Worm (Caenorhabditis elegans) whole organism, late embryonic: ENCODE results near the gene T04G9.4.
A peak's percentile ranks its signal among the peaks of the same experiment; 100 is the strongest.

ENCODE experiments used
- F13H6.1 ChIP-seq: sonication (generic microtip); optimal IDR thresholded peaks from 2 replicates; lab custom pipeline; 2016; ENCODE audit warnings: missing genetic modification characterization, missing compliant biosample characterization
- K02D7.2 ChIP-seq: sonication (generic microtip); optimal IDR thresholded peaks from 2 replicates; lab custom pipeline; 2017; ENCODE audit warnings: mild to moderate bottlenecking, missing genetic modification characterization, missing compliant biosample characterization
- K09A11.1 ChIP-seq: sonication (generic microtip); optimal IDR thresholded peaks from 2 replicates; lab custom pipeline; 2017; ENCODE audit warnings: antibody characterized with exemption, mild to moderate bottlenecking, missing genetic modification characterization, missing compliant biosample characterization; ENCODE audit not compliant: insufficient read depth
- Y22D7AL.16 ChIP-seq: sonication (generic microtip); optimal IDR thresholded peaks from 2 replicates; lab custom pipeline; 2016; ENCODE audit warnings: missing genetic modification characterization, missing compliant biosample characterization
- ahr-1 ChIP-seq: sonication (generic microtip); optimal IDR thresholded peaks from 2 replicates; lab custom pipeline; 2016; ENCODE audit warnings: missing genetic modification characterization, missing compliant biosample characterization
- ceh-18 ChIP-seq: sonication (generic microtip); optimal IDR thresholded peaks from 2 replicates; lab custom pipeline; 2016; ENCODE audit warnings: missing genetic modification characterization, missing compliant biosample characterization
- ceh-19 ChIP-seq: fragments of 200-800 bp; sonication (Bioruptor generic); optimal IDR thresholded peaks from 2 replicates; lab custom pipeline; 2018; ENCODE audit warnings: mild to moderate bottlenecking, missing genetic modification characterization, missing compliant biosample characterization
- ceh-2 ChIP-seq: sonication (generic microtip); optimal IDR thresholded peaks from 2 replicates; lab custom pipeline; 2016; ENCODE audit warnings: missing genotype, missing genetic modification characterization, missing compliant biosample characterization
- ceh-24 ChIP-seq: sonication (generic microtip); optimal IDR thresholded peaks from 2 replicates; lab custom pipeline; 2016; ENCODE audit warnings: mild to moderate bottlenecking, missing genetic modification characterization, missing compliant biosample characterization
- ceh-31 ChIP-seq: sonication (generic microtip); optimal IDR thresholded peaks from 2 replicates; lab custom pipeline; 2016; ENCODE audit warnings: missing genetic modification characterization, missing compliant biosample characterization
- ceh-34 ChIP-seq: sonication (generic microtip); optimal IDR thresholded peaks from 2 replicates; lab custom pipeline; 2016; ENCODE audit warnings: mild to moderate bottlenecking, missing genetic modification characterization, missing compliant biosample characterization
- ceh-45 ChIP-seq: fragments of 200-800 bp; sonication (Bioruptor generic); IDR thresholded peaks from 2 replicates; pipeline ENCODE4 v1.3.6; 2022; ENCODE audit warnings: missing genetic modification reagents, missing genetic modification characterization, missing compliant biosample characterization
- ceh-9 ChIP-seq: sonication (generic microtip); optimal IDR thresholded peaks from 2 replicates; lab custom pipeline; 2016; ENCODE audit warnings: mild to moderate bottlenecking, missing genetic modification characterization, inconsistent platforms, missing compliant biosample characterization
- che-1 ChIP-seq: sonication (generic microtip); optimal IDR thresholded peaks from 2 replicates; lab custom pipeline; 2016; ENCODE audit warnings: mild to moderate bottlenecking, missing genetic modification characterization, missing compliant biosample characterization
- dve-1 ChIP-seq: sonication (generic microtip); optimal IDR thresholded peaks from 2 replicates; lab custom pipeline; 2017; ENCODE audit warnings: antibody characterized with exemption, mild to moderate bottlenecking, missing genetic modification characterization, missing compliant biosample characterization
- elt-2 ChIP-seq: sonication (generic microtip); optimal IDR thresholded peaks from 2 replicates; lab custom pipeline; 2016; ENCODE audit warnings: missing genetic modification reagents, missing genetic modification characterization, missing compliant biosample characterization
- elt-4 ChIP-seq: sonication (generic microtip); optimal IDR thresholded peaks from 2 replicates; lab custom pipeline; 2016; ENCODE audit warnings: missing genetic modification characterization, missing compliant biosample characterization
- ets-4 ChIP-seq: sonication (generic microtip); optimal IDR thresholded peaks from 2 replicates; lab custom pipeline; 2016; ENCODE audit warnings: missing genetic modification characterization, missing compliant biosample characterization
- eyg-1 ChIP-seq: sonication (generic microtip); optimal IDR thresholded peaks from 2 replicates; lab custom pipeline; 2016; ENCODE audit warnings: missing genotype, missing genetic modification characterization, missing compliant biosample characterization
- fax-1 ChIP-seq: sonication (generic microtip); optimal IDR thresholded peaks from 2 replicates; lab custom pipeline; 2016; ENCODE audit warnings: missing genotype, missing genetic modification characterization, missing compliant biosample characterization
- fkh-10 ChIP-seq: fragments of 150-350 bp; optimal IDR thresholded peaks from 2 replicates; lab custom pipeline; 2014; ENCODE audit warnings: missing biosample characterization, missing genetic modification reagents, missing genetic modification characterization
- hlh-13 ChIP-seq: fragments of 200-800 bp; sonication (Bioruptor generic); optimal IDR thresholded peaks from 2 replicates; lab custom pipeline; 2018; ENCODE audit warnings: mild to moderate bottlenecking, missing genetic modification characterization, missing compliant biosample characterization
- hlh-15 ChIP-seq: sonication (generic microtip); optimal IDR thresholded peaks from 2 replicates; lab custom pipeline; 2016; ENCODE audit warnings: missing genetic modification characterization, missing compliant biosample characterization
- hlh-30 ChIP-seq: sonication (generic microtip); optimal IDR thresholded peaks from 2 replicates; lab custom pipeline; 2017; ENCODE audit warnings: antibody characterized with exemption, missing genetic modification characterization, missing compliant biosample characterization; ENCODE audit not compliant: insufficient read depth
- hlh-6 ChIP-seq: sonication (generic microtip); optimal IDR thresholded peaks from 2 replicates; lab custom pipeline; 2016; ENCODE audit warnings: missing genotype, missing genetic modification characterization, missing compliant biosample characterization
- hlh-8 ChIP-seq: sonication (generic microtip); optimal IDR thresholded peaks from 2 replicates; lab custom pipeline; 2016; ENCODE audit warnings: missing genotype, missing genetic modification characterization, missing compliant biosample characterization
- lim-6 ChIP-seq: sonication (generic microtip); optimal IDR thresholded peaks from 2 replicates; lab custom pipeline; 2016; ENCODE audit warnings: missing genetic modification characterization, missing compliant biosample characterization
- lin-11 ChIP-seq: fragments of 200-800 bp; sonication (Bioruptor generic); optimal IDR thresholded peaks from 2 replicates; lab custom pipeline; 2018; ENCODE audit warnings: mild to moderate bottlenecking, missing genetic modification characterization, missing compliant biosample characterization
- madf-2 ChIP-seq: sonication (generic microtip); optimal IDR thresholded peaks from 2 replicates; lab custom pipeline; 2017; ENCODE audit warnings: missing genetic modification characterization, missing compliant biosample characterization
- mec-3 ChIP-seq: sonication (generic microtip); optimal IDR thresholded peaks from 2 replicates; lab custom pipeline; 2016; ENCODE audit warnings: borderline replicate concordance, missing genetic modification characterization, missing compliant biosample characterization
- nfya-1 ChIP-seq: sonication (generic microtip); optimal IDR thresholded peaks from 2 replicates; lab custom pipeline; 2017; ENCODE audit warnings: missing genetic modification characterization, mild to moderate bottlenecking, missing compliant biosample characterization, antibody characterized with exemption, moderate library complexity
- nhr-11 ChIP-seq: fragments of 150-350 bp; optimal IDR thresholded peaks from 2 replicates; lab custom pipeline; 2014; ENCODE audit warnings: missing biosample characterization, missing genetic modification characterization
- nhr-232 ChIP-seq: sonication (generic microtip); optimal IDR thresholded peaks from 2 replicates; lab custom pipeline; 2016; ENCODE audit warnings: missing genetic modification characterization, missing compliant biosample characterization
- npax-4 ChIP-seq: sonication (generic microtip); optimal IDR thresholded peaks from 2 replicates; lab custom pipeline; 2016; ENCODE audit warnings: missing genetic modification characterization, missing compliant biosample characterization
- odd-2 ChIP-seq: sonication (generic microtip); optimal IDR thresholded peaks from 2 replicates; lab custom pipeline; 2017; ENCODE audit warnings: antibody characterized with exemption, mild to moderate bottlenecking, missing genetic modification characterization, missing compliant biosample characterization
- pat-9 ChIP-seq: fragments of 200-800 bp; sonication (Bioruptor generic); optimal IDR thresholded peaks from 2 replicates; lab custom pipeline; 2018; ENCODE audit warnings: mild to moderate bottlenecking, missing genetic modification characterization, moderate library complexity, missing compliant biosample characterization
- pax-1 ChIP-seq: fragments of 150-350 bp; optimal IDR thresholded peaks from 2 replicates; lab custom pipeline; 2014; ENCODE audit warnings: missing biosample characterization, missing genetic modification characterization
- pha-2 ChIP-seq: sonication (generic microtip); optimal IDR thresholded peaks from 2 replicates; lab custom pipeline; 2017; ENCODE audit warnings: mild to moderate bottlenecking, missing genetic modification characterization, missing compliant biosample characterization
- pha-4 ChIP-seq: fragments of 150-350 bp; optimal IDR thresholded peaks from 2 replicates; lab custom pipeline; 2018; ENCODE audit warnings: missing biosample characterization, missing genetic modification reagents, missing genetic modification characterization
- pqm-1 ChIP-seq: sonication (generic microtip); optimal IDR thresholded peaks from 2 replicates; lab custom pipeline; 2016; ENCODE audit warnings: missing genetic modification characterization, missing compliant biosample characterization
- pros-1 ChIP-seq: fragments of 150-350 bp; optimal IDR thresholded peaks from 2 replicates; lab custom pipeline; 2014; ENCODE audit warnings: missing biosample characterization, missing genetic modification reagents, missing genetic modification characterization
- rnt-1 ChIP-seq: sonication (generic microtip); optimal IDR thresholded peaks from 2 replicates; lab custom pipeline; 2016; ENCODE audit warnings: missing genetic modification characterization, missing compliant biosample characterization
- sox-2 ChIP-seq: fragments of 200-800 bp; sonication (Bioruptor generic); IDR thresholded peaks from 2 replicates; pipeline ENCODE4 v1.3.6; 2022; ENCODE audit warnings: missing genetic modification reagents, missing genetic modification characterization, missing compliant biosample characterization
- sox-4 ChIP-seq: sonication (generic microtip); optimal IDR thresholded peaks from 2 replicates; lab custom pipeline; 2017; ENCODE audit warnings: mild to moderate bottlenecking, missing genetic modification characterization, inconsistent platforms, missing compliant biosample characterization
- syd-9 ChIP-seq: sonication (generic microtip); optimal IDR thresholded peaks from 2 replicates; lab custom pipeline; 2016; ENCODE audit warnings: mild to moderate bottlenecking, missing genetic modification characterization, moderate library complexity, missing compliant biosample characterization
- tbx-2 ChIP-seq: sonication (generic microtip); optimal IDR thresholded peaks from 2 replicates; lab custom pipeline; 2016; ENCODE audit warnings: missing genetic modification characterization, missing compliant biosample characterization
- tbx-7 ChIP-seq: sonication (generic microtip); optimal IDR thresholded peaks from 2 replicates; lab custom pipeline; 2016; ENCODE audit warnings: missing genotype, missing genetic modification characterization, missing compliant biosample characterization
- ttx-3 ChIP-seq: sonication (generic microtip); optimal IDR thresholded peaks from 2 replicates; lab custom pipeline; 2016; ENCODE audit warnings: missing genetic modification reagents, missing genetic modification characterization, missing compliant biosample characterization
- unc-42 ChIP-seq: sonication (generic microtip); optimal IDR thresholded peaks from 2 replicates; lab custom pipeline; 2016; ENCODE audit warnings: missing genotype, missing genetic modification characterization, missing compliant biosample characterization
- unc-55 ChIP-seq: sonication (generic microtip); optimal IDR thresholded peaks from 2 replicates; lab custom pipeline; 2017; ENCODE audit warnings: missing biosample characterization, missing genetic modification reagents, missing genetic modification characterization
- unc-86 ChIP-seq: sonication (generic microtip); optimal IDR thresholded peaks from 2 replicates; lab custom pipeline; 2016; ENCODE audit warnings: missing genetic modification characterization, missing compliant biosample characterization
- zip-5 ChIP-seq: sonication (generic microtip); optimal IDR thresholded peaks from 2 replicates; lab custom pipeline; 2016; ENCODE audit warnings: missing genetic modification characterization, missing compliant biosample characterization
- ztf-16 ChIP-seq: sonication (generic microtip); optimal IDR thresholded peaks from 2 replicates; lab custom pipeline; 2017; ENCODE audit warnings: missing genetic modification characterization, missing compliant biosample characterization

Gene T04G9.4

DNA sequence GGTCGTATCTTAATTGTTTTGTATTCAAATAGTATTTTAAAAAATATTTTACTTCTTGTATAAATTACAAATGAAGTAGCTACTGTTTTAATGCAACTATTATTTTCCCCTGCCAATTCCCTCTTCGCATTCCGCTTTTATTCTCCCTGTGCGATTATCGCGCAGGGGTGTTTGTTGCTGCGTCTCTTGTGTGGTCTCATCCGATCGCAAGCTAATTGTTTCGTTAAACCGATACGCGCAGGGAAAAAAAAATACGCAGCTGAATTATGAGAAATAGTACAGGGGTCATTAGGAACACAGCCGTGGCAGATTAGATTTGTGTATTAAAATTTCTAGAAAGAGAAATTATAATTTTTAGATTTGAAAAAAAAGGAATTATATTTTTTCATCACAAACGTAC is 34.2 kb downstream of the T04G9.4 start:
- TF ChIP-seq ceh-9 (tag; lab: Kevin White, UChicago), result no peak
- TF ChIP-seq dve-1 (tag; lab: Kevin White, UChicago), result peak; percentile 96
- peak; percentile 64 for TF ChIP-seq pha-2 (tag; lab: Kevin White, UChicago)
- TF ChIP-seq nhr-232 (tag; lab: Kevin White, UChicago), result no peak
- TF ChIP-seq ceh-31 (tag; lab: Kevin White, UChicago), result peak; percentile 96
- peak; percentile 47 for TF ChIP-seq F13H6.1 (tag; lab: Kevin White, UChicago)
- peak; percentile 96 for TF ChIP-seq pax-1 (tag; lab: Kevin White, UChicago)
- no peak for TF ChIP-seq npax-4 (tag; lab: Kevin White, UChicago)
- no peak for TF ChIP-seq lim-6
- TF ChIP-seq unc-55 (GFP tag; lab: Kevin White, UChicago), result peak; percentile 55
- peak; percentile 67 for TF ChIP-seq ttx-3 (tag; lab: Kevin White, UChicago)
- TF ChIP-seq sox-4 (tag; lab: Kevin White, UChicago), result peak; percentile 49
- TF ChIP-seq madf-2 (tag; lab: Kevin White, UChicago), result peak; percentile 46
- peak; percentile 96 for TF ChIP-seq unc-42 (tag; lab: Kevin White, UChicago)
- TF ChIP-seq fkh-10 (GFP tag; lab: Kevin White, UChicago), result peak; percentile 26
- peak; percentile 8 for TF ChIP-seq lin-11 (tag; lab: Kevin White, UChicago)
- TF ChIP-seq fax-1, result peak; percentile 36
- peak; percentile 72 for TF ChIP-seq hlh-30 (tag; lab: Kevin White, UChicago)
- peak; percentile 78 for TF ChIP-seq ceh-19 (GFP tag; lab: Kevin White, UChicago)
- TF ChIP-seq ets-4 (tag; lab: Kevin White, UChicago), result peak; percentile 66
- TF ChIP-seq hlh-15 (tag; lab: Kevin White, UChicago), result peak; percentile 47
- TF ChIP-seq unc-86 (tag; lab: Kevin White, UChicago), result peak; percentile 92
- TF ChIP-seq odd-2 (tag; lab: Kevin White, UChicago), result no peak
- peak; percentile 38 for TF ChIP-seq pat-9 (tag; lab: Kevin White, UChicago)
- TF ChIP-seq ztf-16 (tag; lab: Kevin White, UChicago), result peak; percentile 86
- TF ChIP-seq ahr-1 (tag; lab: Kevin White, UChicago), result peak; percentile 68
- no peak for TF ChIP-seq mec-3 (tag; lab: Kevin White, UChicago)
- peak; percentile 95 for TF ChIP-seq tbx-2 (tag; lab: Kevin White, UChicago)
- TF ChIP-seq K09A11.1 (tag; lab: Kevin White, UChicago), result peak; percentile 84
- peak; percentile 75 for TF ChIP-seq eyg-1 (tag; lab: Kevin White, UChicago)
- TF ChIP-seq ceh-34 (tag; lab: Kevin White, UChicago), result peak; percentile 95
- TF ChIP-seq hlh-13 (GFP tag; lab: Kevin White, UChicago), result peak; percentile 37
- no peak for TF ChIP-seq hlh-6
- peak; percentile 54 for TF ChIP-seq tbx-7
- TF ChIP-seq che-1 (tag; lab: Kevin White, UChicago), result no peak
- no peak for TF ChIP-seq pha-4 (tag; lab: Kevin White, UChicago)
- TF ChIP-seq nfya-1, result peak; percentile 95
- TF ChIP-seq ceh-2 (tag; lab: Kevin White, UChicago), result peak; percentile 91
- peak; percentile 74 for TF ChIP-seq sox-2 (GFP tag; lab: Robert Waterston, UW)
- TF ChIP-seq elt-4 (tag; lab: Kevin White, UChicago), result no peak
- TF ChIP-seq ceh-24 (tag; lab: Kevin White, UChicago), result no peak
- TF ChIP-seq elt-2, result peak; percentile 87
- TF ChIP-seq nhr-11, result no peak
- TF ChIP-seq syd-9, result peak; percentile 80
- TF ChIP-seq zip-5 (tag; lab: Kevin White, UChicago), result peak; percentile 34
- TF ChIP-seq ceh-45 (GFP tag; lab: Robert Waterston, UW), result peak; percentile 74; the same call in 1 of the 2 replicates
- TF ChIP-seq pros-1 (tag; lab: Kevin White, UChicago), result peak; percentile 80
- peak; percentile 17 for TF ChIP-seq K02D7.2 (tag; lab: Kevin White, UChicago)
- peak; percentile 97 for TF ChIP-seq ceh-18 (tag; lab: Kevin White, UChicago)
- peak; percentile 79 for TF ChIP-seq pqm-1 (tag; lab: Kevin White, UChicago)
- TF ChIP-seq hlh-8, result peak; percentile 67
- TF ChIP-seq rnt-1, result peak; percentile 95
- no peak for TF ChIP-seq Y22D7AL.16
